Fruit fly (Drosophila melanogaster) whole organism, pupa: Measurements from ENCODE around the gene ERp44.

Experiments used
- CG10348 ChIP-seq: fragments of 200-800 bp; sonication (Bioruptor generic); IDR thresholded peaks from 2 replicates; pipeline ENCODE4 v1.3.6; 2022; ENCODE audit warnings: missing biosample characterization, missing genetic modification characterization
- CG12605 ChIP-seq: fragments of 200-800 bp; sonication (Bioruptor generic); IDR thresholded peaks from 2 replicates; pipeline ENCODE4 v1.3.6; 2022; ENCODE audit warnings: missing biosample characterization, missing genetic modification characterization
- CG13204 ChIP-seq: fragments of 200-800 bp; sonication (Bioruptor generic); optimal IDR thresholded peaks from 2 replicates; lab custom pipeline; 2018; ENCODE audit warnings: missing biosample characterization, mild to moderate bottlenecking, missing genetic modification characterization, moderate library complexity
- CG14655 ChIP-seq: fragments of 200-800 bp; sonication (Bioruptor generic); optimal IDR thresholded peaks from 3 replicates; lab custom pipeline; 2017; ENCODE audit warnings: mild to moderate bottlenecking, missing biosample characterization, missing genetic modification reagents, missing genetic modification characterization
- CG15710 ChIP-seq: fragments of 200-800 bp; sonication (Bioruptor generic); optimal IDR thresholded peaks from 2 replicates; lab custom pipeline; 2018; ENCODE audit warnings: missing biosample characterization, mild to moderate bottlenecking, missing genetic modification characterization, moderate library complexity
- CG32121 ChIP-seq: fragments of 200-800 bp; sonication (Bioruptor generic); IDR thresholded peaks from 2 replicates; pipeline ENCODE4 v1.3.6; 2022; ENCODE audit warnings: missing biosample characterization, missing genetic modification characterization
- CG4496 ChIP-seq: fragments of 200-800 bp; sonication (Bioruptor generic); IDR thresholded peaks from 3 replicates; pipeline ENCODE4 v1.3.6; 2022; ENCODE audit warnings: missing biosample characterization, missing genetic modification characterization
- CG8159 ChIP-seq: fragments of 200-800 bp; sonication (Bioruptor generic); optimal IDR thresholded peaks from 3 replicates; lab custom pipeline; 2018; ENCODE audit warnings: missing biosample characterization, mild to moderate bottlenecking, missing genetic modification characterization, moderate library complexity
- CG8301 ChIP-seq: fragments of 200-800 bp; sonication (Bioruptor generic); optimal IDR thresholded peaks from 2 replicates; lab custom pipeline; 2018; ENCODE audit warnings: missing biosample characterization, mild to moderate bottlenecking, missing genetic modification characterization
- CG9948 ChIP-seq: fragments of 200-800 bp; sonication (Bioruptor generic); optimal IDR thresholded peaks from 2 replicates; lab custom pipeline; 2018; ENCODE audit warnings: missing biosample characterization, mild to moderate bottlenecking, missing genetic modification characterization, moderate library complexity
- D1 ChIP-seq: fragments of 200-800 bp; sonication (Bioruptor generic); optimal IDR thresholded peaks from 2 replicates; lab custom pipeline; 2018; ENCODE audit warnings: missing biosample characterization, mild to moderate bottlenecking, missing genetic modification characterization, moderate library complexity
- EcR ChIP-seq: fragments of 200-800 bp; sonication (Bioruptor generic); optimal IDR thresholded peaks from 3 replicates; lab custom pipeline; 2019; ENCODE audit warnings: missing biosample characterization, missing genetic modification characterization, mild to moderate bottlenecking, moderate library complexity, missing genetic modification reagents
- Ets98B ChIP-seq: fragments of 200-800 bp; sonication (Bioruptor generic); IDR thresholded peaks from 2 replicates; pipeline ENCODE4 v1.3.6; 2022; ENCODE audit warnings: missing biosample characterization, missing genetic modification characterization
- Pif1A ChIP-seq: fragments of 200-800 bp; sonication (Bioruptor generic); optimal IDR thresholded peaks from 3 replicates; lab custom pipeline; 2016; ENCODE audit warnings: missing biosample characterization, missing genetic modification characterization
- Pif1B ChIP-seq: fragments of 200-800 bp; sonication (Bioruptor generic); optimal IDR thresholded peaks from 3 replicates; lab custom pipeline; 2016; ENCODE audit warnings: missing biosample characterization, missing genetic modification characterization
- Snoo ChIP-seq: fragments of 200-800 bp; sonication (Bioruptor generic); optimal IDR thresholded peaks from 3 replicates; lab custom pipeline; 2017; ENCODE audit warnings: missing biosample characterization, mild to moderate bottlenecking, missing genetic modification characterization, inconsistent platforms
- fd96Ca ChIP-seq: fragments of 200-800 bp; sonication (Bioruptor generic); IDR thresholded peaks from 3 replicates; pipeline ENCODE4 v1.3.6; 2022; ENCODE audit warnings: missing biosample characterization, missing genetic modification characterization
- gl ChIP-seq: fragments of 200-800 bp; sonication (Bioruptor generic); optimal IDR thresholded peaks from 2 replicates; lab custom pipeline; 2018; ENCODE audit warnings: missing biosample characterization, mild to moderate bottlenecking, missing genetic modification characterization
- rn ChIP-seq: fragments of 200-800 bp; sonication (Bioruptor generic); IDR thresholded peaks from 2 replicates; pipeline ENCODE4 v1.3.6; 2022; ENCODE audit warnings: missing biosample characterization, missing genetic modification characterization

ERp44 gene

DNA sequence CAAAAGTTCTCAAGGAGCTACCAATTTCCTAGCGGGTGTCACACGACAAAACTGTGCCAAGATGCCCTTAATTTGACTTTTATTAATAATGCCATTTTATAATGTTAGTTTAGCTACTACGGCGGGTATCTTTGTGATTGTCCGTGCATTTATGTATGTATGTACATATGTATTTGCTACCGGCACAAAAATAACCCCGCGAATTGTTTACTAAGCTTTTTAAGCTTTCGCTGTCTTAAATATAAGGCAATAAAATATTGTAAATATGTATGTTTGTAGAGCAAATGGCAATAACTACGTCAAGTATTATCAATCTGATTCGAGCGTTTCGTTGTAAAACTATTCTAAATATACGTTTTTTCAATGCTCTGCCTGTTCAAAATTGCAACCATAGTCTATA is 11.4 kb upstream of the ERp44 start:
- TF ChIP-seq CG12605 (GFP tag; lab: Robert Waterston, UW): no peak
- no peak for TF ChIP-seq Ets98B
- no peak for TF ChIP-seq CG8301 (tag; lab: Kevin White, UChicago)
- TF ChIP-seq gl: no peak
- TF ChIP-seq D1 (tag; lab: Kevin White, UChicago): no peak
- no peak for TF ChIP-seq CG15710 (tag; lab: Kevin White, UChicago)
- TF ChIP-seq CG9948 (tag; lab: Kevin White, UChicago): no peak
- no peak for TF ChIP-seq CG10348 (GFP tag; lab: Robert Waterston, UW)
- TF ChIP-seq CG13204 (GFP tag; lab: Kevin White, UChicago): no peak
- TF ChIP-seq CG4496 (GFP tag; lab: Robert Waterston, UW): no peak
- TF ChIP-seq CG14655 (GFP tag; lab: Kevin White, UChicago): no peak

dm6 chrX:16308310-16308918 is 10.9 kb upstream of the ERp44 start, which contains the start of gene Had1:
Gene Had1, minus strand, starts transcription at chrX:16308667.
- 0 out of 3 replicates have a peak, but pooled peaks have one; percentile 7 for TF ChIP-seq CG4496 (GFP tag; lab: Robert Waterston, UW)
- no peak for TF ChIP-seq gl

DNA sequence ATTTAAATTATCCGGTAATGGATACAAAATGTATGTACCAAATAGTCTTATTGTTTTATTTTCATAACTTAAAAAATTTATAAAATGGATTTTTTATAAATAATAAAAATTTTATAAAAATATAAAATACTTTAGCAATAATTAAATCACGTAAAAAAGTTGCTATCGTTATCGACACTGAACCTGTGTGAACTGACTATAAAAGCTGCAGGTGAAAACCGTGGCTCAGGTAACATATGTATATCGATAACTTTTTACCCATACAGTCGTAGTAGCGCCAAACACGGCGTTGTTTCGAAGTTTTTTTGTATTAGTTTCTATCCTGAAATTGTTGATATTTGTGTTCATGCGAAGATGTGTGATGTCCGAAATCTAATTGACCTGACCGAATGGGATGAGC is 6.1 kb upstream of the ERp44 start, which contains the start of gene CG3679:
Gene CG3679 (plus strand): TSS at position 235 of the 400 bp plus-strand sequence.
- TF ChIP-seq CG4496 (GFP tag; lab: Robert Waterston, UW) (no peak), Ets98B (no peak), rn (GFP tag; lab: Robert Waterston, UW) (no peak), CG15710 (tag; lab: Kevin White, UChicago) (no peak), CG12605 (GFP tag; lab: Robert Waterston, UW) (no peak), CG9948 (tag; lab: Kevin White, UChicago) (no peak), fd96Ca (GFP tag; lab: Robert Waterston, UW) (no peak), CG13204 (GFP tag; lab: Kevin White, UChicago) (no peak), EcR (GFP tag; lab: Kevin White, UChicago) (no peak), gl (no peak), Snoo (tag; lab: Kevin White, UChicago) (no peak), CG32121 (GFP tag; lab: Robert Waterston, UW) (no peak), Pif1A (GFP tag; lab: Kevin White, UChicago) (no peak), CG14655 (GFP tag; lab: Kevin White, UChicago) (no peak)

- TF ChIP-seq Pif1A (GFP tag; lab: Kevin White, UChicago): no peak
- no peak for TF ChIP-seq CG15710 (tag; lab: Kevin White, UChicago)
- 0 out of 2 replicates have a peak, but pooled peaks have one; percentile 27 for TF ChIP-seq CG32121 (GFP tag; lab: Robert Waterston, UW)
- TF ChIP-seq Pif1B (GFP tag; lab: Kevin White, UChicago): peak; percentile 23
- TF ChIP-seq CG4496 (GFP tag; lab: Robert Waterston, UW): peak; percentile 66; the same call in 2 of the 3 replicates
- TF ChIP-seq CG8301 (tag; lab: Kevin White, UChicago): no peak
These were observed 860 bp downstream of the ERp44 start, which contains the start of gene CG3632 for dm6 chrX:16296423-16297292. Gene CG3632, plus strand, starts transcription at chrX:16296671.

- TF ChIP-seq CG10348 (GFP tag; lab: Robert Waterston, UW) (no peak), rn (GFP tag; lab: Robert Waterston, UW) (no peak), D1 (tag; lab: Kevin White, UChicago) (no peak), CG32121 (GFP tag; lab: Robert Waterston, UW) (no peak), EcR (GFP tag; lab: Kevin White, UChicago) (no peak), Pif1A (GFP tag; lab: Kevin White, UChicago) (no peak), CG9948 (tag; lab: Kevin White, UChicago) (no peak), Ets98B (no peak), Pif1B (GFP tag; lab: Kevin White, UChicago) (no peak), CG8159 (no peak), CG15710 (tag; lab: Kevin White, UChicago) (no peak), CG8301 (tag; lab: Kevin White, UChicago) (no peak), CG12605 (GFP tag; lab: Robert Waterston, UW) (no peak)
- TF ChIP-seq, all 21 proteins: peak for 0
These were observed 4.9 kb downstream of the ERp44 start for dm6 chrX:16292646-16293045.

DNA sequence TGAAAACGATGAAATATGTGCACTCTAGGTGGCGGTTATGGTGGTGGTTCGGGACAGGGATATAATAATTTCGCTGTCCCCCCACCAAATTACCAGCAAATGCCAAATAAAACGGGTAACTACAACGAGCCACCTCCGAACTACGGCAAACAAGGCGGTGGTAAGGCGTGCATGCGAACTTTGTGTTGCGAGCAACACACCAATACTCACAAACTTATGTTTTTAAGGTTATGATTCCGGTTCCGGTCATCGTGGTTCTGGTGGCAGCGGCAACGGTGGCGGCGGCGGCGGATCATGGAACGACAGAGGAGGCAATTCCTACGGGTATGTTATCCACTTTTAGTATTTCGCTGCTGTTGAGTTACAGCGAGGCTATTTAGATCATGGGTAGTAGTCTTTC is 8.5 kb downstream of the ERp44 start:
- TF ChIP-seq Ets98B: no peak
- no peak for TF ChIP-seq Pif1B (GFP tag; lab: Kevin White, UChicago)
- TF ChIP-seq CG8301 (tag; lab: Kevin White, UChicago): no peak
- no peak for TF ChIP-seq Pif1A (GFP tag; lab: Kevin White, UChicago)
